Fruit fly (Drosophila melanogaster) ovary, adult (tissue): ENCODE measurements around the gene RapGAP1.

ENCODE experiments used
- CG17801 ChIP-seq: fragments of 200-800 bp; optimal IDR thresholded peaks from 2 replicates; lab custom pipeline; 2019; ENCODE audit warnings: missing biosample characterization, mild to moderate bottlenecking, missing genetic modification characterization, moderate library complexity; ENCODE audit not compliant: partially characterized antibody

Gene RapGAP1

DNA sequence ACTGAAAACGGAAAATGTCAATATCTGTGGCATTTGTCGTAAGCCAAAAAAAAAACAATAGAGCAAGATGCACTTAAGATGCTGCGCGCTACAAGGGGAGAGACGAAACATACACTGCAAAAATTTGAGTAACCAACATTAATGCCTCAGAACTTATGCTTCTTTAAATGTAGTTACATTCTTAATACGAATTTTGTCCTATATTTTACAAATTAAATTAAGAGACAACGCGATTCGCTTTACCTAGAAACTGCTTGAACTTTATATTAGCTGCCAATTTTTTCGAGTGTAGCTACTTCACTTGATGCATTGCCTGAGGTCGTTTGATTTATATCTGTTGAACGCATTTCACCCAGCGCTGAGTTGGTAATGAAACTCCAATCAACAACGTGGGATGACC, 18.1 kb upstream of the RapGAP1 start:
- TF ChIP-seq CG17801 (GFP tag; lab: Kevin White, UChicago) = no peak

DNA sequence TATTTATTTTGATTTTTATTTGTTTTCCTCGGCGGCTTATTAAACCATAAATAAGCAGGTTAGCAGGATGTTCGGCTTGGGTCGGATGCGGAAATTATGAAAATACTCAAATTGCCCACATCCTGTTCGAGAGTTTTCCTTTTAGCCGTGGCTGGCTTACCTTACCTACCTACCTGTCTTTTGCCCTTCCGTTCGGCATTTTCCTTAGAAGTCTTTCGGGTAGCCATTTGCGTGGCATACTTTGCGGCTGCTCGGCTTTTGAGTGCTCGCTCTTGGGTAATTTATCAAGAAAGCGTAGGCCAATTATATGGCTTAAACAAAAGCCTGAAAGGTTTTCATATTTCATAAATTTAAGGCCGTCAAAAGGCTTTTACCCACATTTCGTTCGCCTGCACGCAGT, 14.1 kb upstream of the RapGAP1 start:
- no peak for TF ChIP-seq CG17801 (GFP tag; lab: Kevin White, UChicago)

DNA sequence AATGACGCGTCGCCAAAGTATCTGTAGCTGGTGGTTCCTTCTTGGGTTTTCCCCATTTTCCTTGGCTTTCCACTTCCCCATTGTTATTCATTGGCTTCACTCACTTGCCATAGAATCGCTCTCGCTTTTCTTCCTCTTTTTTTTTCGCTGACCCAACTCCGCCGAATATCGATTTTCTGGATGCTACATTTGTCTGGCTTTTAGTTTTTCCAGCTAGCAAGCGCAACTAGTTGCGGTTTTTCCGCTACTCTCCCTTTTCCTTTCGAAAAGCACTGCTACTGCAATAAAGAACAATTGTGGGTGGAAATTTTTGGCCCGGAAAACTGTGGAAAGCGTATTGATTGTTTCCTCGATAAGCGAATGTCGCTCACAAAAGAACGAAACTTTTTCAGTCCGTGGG, 8.3 kb upstream of the RapGAP1 start:
- no peak for TF ChIP-seq CG17801 (GFP tag; lab: Kevin White, UChicago)

DNA sequence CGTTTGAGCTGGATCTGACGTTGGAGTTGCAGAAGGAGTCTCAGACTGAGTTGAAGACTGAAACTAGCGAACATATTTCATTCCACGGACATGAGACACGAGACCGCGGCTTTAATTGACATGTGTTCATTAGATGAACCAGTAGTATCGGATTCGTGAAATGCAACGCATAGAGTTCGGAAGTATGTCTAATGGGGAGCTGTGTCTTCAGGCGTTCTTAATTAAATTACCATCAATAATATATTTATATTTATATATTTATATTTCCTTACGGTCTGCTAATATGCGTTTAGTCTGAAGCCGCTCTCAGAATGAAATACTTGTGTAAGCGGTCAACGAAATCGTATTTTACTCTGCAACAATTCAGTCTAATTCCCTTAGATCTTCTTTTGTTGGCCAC, 2.8 kb upstream of the RapGAP1 start, which contains the start of gene Spn28B:
Spn28B (plus strand) TSS at position 301 of the 400 bp plus-strand sequence.
- no peak for TF ChIP-seq CG17801 (GFP tag; lab: Kevin White, UChicago)

DNA sequence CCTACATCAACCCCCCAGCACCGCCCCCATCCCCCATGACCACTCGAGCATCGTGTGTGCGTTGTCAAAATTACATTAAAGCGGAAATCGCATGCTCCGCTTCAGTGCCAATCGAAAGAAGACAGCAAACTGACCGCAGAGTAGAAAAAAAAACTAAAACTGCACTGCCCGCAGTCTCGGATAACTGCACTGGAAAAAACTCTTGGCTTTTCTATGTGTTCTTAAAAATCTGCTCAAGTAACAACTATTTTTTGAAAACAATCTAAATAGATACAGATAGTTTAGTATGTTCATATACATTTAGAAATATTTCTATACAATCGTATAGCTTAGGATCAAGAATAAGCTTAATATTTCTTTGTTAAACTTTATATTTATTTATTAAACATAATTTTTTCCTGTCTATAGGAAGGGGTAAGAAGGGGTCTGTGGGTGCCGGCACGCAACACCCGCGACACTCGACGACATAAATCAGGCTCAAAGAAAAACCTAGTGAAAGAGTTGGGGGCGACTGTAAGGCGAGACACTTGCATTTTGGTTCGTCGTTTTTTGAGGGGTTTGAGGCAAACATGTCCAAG, 2.0 kb upstream of the RapGAP1 start:
- no peak for TF ChIP-seq CG17801 (GFP tag; lab: Kevin White, UChicago)

DNA sequence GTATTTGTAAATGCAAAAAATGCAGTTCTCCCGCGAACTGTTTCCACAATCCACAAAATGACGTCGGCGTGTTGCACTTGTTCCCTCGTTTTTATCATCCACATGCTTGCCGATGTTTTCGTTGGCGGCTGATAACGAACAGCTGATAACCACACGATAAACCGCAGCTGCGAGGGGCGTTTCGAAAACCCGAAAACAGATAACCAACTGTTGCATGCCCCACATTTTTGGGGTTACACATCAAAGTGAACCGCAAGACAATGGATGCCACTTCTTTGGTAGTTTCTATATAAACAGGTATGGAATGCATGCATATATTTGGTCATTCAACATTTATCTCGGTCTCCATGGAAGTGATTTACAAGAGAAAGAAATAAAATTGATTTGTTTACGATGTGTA, 1.1 kb downstream of the RapGAP1 start:
- no peak for TF ChIP-seq CG17801 (GFP tag; lab: Kevin White, UChicago)

DNA sequence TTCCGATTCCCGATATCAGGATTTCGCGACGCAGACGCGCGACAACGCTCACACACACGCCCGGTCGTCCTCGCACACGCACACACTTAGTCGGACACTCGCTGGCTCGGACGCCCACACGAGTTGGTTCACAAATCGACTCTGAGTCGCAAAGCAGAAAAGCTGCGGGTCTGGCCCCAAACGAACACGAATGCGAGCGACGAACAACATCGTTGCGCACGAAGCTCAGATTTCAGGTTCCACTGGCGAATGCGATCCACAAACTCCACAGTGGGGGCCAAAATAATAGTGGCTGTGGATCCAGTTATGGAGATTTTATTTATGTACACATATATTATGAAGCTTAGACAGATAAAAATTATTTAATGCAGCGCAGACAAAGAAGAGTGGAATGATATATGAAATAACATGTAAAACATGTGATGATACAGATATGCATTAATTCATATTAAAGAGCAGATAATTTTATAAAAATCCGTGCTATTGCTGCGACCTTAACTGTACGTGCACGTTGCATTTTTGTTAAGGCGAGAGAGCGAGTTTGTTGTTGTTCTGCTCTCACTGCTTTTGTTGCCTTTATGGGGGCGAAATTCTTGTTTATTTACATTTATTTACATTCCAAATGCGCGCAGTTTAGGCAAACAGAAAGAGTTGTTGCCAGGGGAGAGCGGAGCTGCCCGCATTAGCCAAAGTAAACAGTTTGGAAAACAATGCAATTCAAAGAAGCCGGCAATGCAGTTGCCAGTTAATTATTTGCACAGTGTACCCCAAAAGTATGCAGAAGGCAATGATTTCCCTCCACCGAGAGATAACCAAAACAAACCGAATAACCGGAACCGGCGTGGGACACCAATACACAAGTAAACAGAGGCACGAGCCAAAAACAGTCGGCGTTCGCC, 2.1 kb downstream of the RapGAP1 start:
- peak; percentile 96 for TF ChIP-seq CG17801 (GFP tag; lab: Kevin White, UChicago)

DNA sequence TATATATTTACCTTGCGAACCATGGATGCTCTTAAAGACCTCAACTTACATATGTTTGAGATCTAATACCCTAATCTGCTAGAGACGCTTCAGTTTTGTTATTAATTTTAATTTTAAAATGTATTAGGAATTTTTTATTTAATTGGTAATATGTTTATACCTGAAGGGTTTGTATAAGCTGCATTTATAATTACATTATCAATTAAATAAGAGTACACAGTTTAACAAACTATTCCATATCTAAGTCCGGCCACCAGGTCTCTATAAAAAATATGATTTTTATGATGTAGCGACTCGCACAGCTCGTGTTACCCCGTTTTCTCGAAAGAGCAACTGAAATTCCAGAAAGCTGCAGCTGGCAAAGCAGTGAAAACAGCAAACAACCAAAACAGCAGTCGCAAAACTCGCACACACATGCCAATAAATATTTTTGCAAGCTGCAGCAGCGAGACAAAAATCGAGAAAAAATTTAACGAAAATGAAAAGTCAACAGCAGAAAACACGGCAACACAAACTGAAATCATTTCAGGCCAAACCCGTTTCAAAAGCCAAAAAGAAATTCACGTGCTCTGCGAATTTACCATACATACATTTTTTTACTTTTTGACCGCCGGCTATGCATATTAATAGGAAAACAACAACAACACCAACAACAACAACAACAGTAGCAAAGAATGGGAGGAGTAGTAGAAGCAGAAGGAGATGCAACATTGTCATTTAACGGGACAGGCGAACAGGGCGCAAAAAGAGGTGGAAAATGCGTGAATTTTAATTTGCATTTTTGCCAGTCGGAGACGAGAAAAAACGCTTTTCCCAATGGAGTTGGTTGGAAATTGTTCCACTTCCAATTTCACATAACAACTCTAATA, 4.3 kb downstream of the RapGAP1 start:
- no peak for TF ChIP-seq CG17801 (GFP tag; lab: Kevin White, UChicago)

DNA sequence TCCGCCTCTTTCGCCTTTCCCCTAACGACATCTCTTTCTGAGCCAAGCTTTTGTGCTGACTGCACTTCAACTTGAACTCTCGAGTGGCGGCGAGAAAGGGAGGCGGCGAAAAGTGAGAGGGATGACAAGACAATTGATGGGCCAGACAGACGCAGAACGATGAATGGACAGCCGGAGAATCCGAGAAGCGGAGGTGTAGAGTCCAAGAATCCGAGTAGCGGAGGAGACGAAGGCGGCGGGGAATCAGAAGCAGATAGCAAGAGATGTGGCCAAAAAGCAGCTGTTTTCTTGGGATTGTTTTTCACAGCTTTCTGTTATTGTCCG, 5.3 kb downstream of the RapGAP1 start:
- no peak for TF ChIP-seq CG17801 (GFP tag; lab: Kevin White, UChicago)

DNA sequence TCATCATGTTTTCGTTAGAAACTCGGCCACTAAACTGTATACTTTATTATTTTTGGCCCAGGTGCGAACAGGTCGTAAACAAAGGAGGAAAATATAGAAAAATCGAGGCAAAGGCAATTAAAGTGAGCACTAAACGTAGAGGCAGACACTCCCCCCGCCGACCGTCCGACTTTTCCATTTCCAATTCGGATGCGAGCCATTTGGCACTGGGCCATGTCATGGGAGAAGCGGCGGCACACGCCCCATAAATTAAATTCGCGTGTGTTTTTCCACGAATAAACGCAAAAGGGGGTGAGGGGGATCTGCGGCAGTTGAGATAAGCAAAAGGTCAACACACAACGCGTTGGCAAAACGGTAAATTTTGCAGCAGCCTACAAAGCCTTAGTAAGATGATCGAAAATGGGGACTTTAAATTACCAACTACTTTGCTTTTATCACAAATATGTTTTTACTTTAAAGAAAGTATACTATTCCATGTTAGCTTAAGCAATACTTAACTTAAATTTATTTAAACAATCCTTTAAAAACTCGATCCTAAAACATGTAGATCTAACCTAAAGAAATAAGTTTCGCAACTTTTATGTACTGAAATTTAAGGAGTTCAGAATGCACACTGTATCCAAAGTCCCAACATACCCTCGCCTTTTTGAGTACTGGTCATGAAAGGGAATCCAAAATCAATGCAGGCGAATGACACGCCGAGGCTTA, 5.8 kb downstream of the RapGAP1 start:
- no peak for TF ChIP-seq CG17801 (GFP tag; lab: Kevin White, UChicago)

DNA sequence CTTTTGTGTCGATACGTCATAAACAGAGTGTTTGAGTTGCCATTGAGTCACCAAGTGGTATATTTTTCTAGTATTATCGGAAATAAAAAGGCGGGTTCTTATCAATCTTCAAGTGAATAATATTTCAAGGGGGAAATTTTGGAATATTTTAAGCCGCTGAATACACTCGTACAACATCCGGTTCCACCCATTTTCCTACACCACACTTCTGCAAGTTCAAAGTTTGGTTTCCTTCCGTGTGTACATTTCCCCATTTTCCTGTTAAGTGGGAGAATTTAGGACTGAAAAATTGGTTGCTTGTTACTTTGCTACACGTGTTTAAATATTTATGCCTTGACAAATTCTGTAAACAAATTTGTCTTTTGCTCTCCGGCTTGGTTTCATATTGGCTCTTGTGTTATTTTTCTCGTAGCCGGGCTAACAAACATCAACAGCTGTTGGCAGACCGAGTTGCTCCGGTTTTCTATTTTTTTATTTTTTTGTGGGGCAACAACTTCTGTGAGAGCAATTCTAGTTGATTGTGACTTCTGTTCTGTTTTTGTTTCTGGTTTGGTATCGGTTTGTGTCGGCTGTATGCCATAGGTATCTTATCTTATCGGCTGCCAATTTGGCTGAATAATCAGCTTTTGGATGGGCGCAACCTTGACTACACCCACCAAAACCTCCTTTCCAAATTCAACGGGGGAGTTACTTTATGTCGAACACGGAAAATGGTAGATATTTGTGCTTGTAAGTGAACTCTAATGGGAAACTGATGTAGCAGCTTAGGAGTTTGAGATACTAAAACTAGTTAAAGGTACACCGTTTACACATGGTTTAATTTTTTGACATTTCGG, 6.9 kb downstream of the RapGAP1 start:
- no peak for TF ChIP-seq CG17801 (GFP tag; lab: Kevin White, UChicago)

DNA sequence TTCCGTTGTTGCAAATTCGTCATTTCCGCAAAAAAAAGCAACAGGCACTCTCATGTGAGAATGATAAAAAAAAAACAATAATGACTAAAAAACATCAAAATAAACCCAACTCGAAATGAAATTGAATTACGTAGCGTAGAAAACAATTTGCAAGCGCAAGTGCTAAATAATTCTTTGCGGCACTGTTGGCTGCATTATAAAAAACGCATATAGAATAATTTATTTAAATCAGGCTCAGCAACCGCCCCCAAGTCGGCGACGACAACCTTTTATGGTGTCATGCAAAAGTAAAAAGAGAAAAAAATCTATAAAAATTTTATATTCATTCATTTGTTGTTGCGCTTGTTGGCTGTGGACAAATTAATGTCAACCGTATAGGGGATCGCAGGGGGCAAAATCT, 8.3 kb downstream of the RapGAP1 start:
- TF ChIP-seq CG17801 (GFP tag; lab: Kevin White, UChicago) = no peak

DNA sequence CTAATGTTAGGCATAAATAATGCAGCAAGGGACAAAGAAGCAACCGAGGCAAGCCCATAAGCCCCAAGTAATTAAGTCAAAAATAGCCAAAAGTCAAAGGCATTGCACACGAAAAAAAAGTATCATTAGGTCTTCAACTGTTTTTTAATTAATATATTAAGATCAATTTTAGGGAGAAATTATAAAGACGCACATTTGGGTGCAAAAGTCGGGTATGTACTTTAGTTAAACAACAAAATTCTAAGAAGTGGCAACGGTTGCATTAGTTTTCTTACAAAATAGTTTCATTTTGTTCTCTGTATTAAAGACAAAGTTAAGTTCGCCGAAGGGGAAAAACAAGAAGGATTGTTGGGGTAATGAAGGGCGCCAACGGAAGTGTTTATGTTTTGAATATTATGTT, 12.2 kb downstream of the RapGAP1 start:
- no peak for TF ChIP-seq CG17801 (GFP tag; lab: Kevin White, UChicago)

DNA sequence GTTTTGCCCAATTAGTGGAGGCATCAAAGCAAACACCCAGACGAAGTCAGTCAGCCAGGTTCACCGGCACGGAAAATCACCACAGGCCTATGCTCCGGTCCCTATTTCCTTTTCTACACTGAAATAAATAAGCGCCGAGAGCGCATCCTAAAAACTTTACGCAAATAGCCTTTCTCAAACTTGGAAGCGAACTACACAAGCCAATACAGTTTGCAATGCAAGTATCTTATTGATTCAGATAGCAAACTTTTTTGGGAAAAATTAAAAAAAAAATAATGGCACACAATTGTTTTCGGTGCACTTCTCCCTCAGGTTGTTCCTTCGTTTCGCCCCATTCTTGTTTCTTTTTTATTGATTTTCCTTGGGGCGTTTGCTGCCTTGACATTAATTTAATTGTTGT, 13.9 kb downstream of the RapGAP1 start:
- no peak for TF ChIP-seq CG17801 (GFP tag; lab: Kevin White, UChicago)
